Fruit fly (Drosophila melanogaster) whole organism, embryonic: ENCODE measurements around the gene CG17362.

Source experiments
- Abd-B ChIP-seq: fragments of 200-800 bp; sonication (Bioruptor generic); optimal IDR thresholded peaks from 2 replicates; lab custom pipeline; 2018; ENCODE audit warnings: missing biosample characterization, mild to moderate bottlenecking, missing genetic modification characterization, moderate library complexity
- Atf3 ChIP-seq: fragments of 200-800 bp; sonication (Bioruptor generic); optimal IDR thresholded peaks from 3 replicates; lab custom pipeline; 2016; ENCODE audit warnings: missing biosample characterization, missing genetic modification characterization
- Bdp1 ChIP-seq: fragments of 200-800 bp; sonication (Bioruptor generic); optimal IDR thresholded peaks from 3 replicates; lab custom pipeline; 2016; ENCODE audit warnings: missing biosample characterization, missing genetic modification characterization
- CG10366 ChIP-seq: fragments of 200-800 bp; sonication (Bioruptor generic); IDR thresholded peaks from 2 replicates; pipeline ENCODE4 v1.3.6; 2022; ENCODE audit warnings: missing biosample characterization, missing genetic modification characterization
- CG10431 ChIP-seq: fragments of 200-800 bp; sonication (Bioruptor generic); optimal IDR thresholded peaks from 3 replicates; lab custom pipeline; 2018; ENCODE audit warnings: missing biosample characterization, mild to moderate bottlenecking, missing genetic modification characterization
- CG11398 ChIP-seq: fragments of 200-800 bp; sonication (Bioruptor generic); optimal IDR thresholded peaks from 2 replicates; lab custom pipeline; 2016; ENCODE audit warnings: missing biosample characterization, missing genetic modification characterization
- CG11504 ChIP-seq: fragments of 200-800 bp; sonication (Bioruptor generic); optimal IDR thresholded peaks from 3 replicates; lab custom pipeline; 2019; ENCODE audit warnings: missing biosample characterization, mild to moderate bottlenecking, missing genetic modification characterization, moderate library complexity
- CG14050 ChIP-seq: fragments of 200-800 bp; sonication (Bioruptor generic); IDR thresholded peaks from 3 replicates; pipeline ENCODE4 v1.3.6; 2022; ENCODE audit warnings: missing biosample characterization, missing genetic modification characterization
- CG15601 ChIP-seq: fragments of 200-800 bp; sonication (Bioruptor generic); optimal IDR thresholded peaks from 3 replicates; lab custom pipeline; 2019; ENCODE audit warnings: missing biosample characterization, mild to moderate bottlenecking, missing genetic modification characterization, moderate library complexity
- CG1603 ChIP-seq: fragments of 200-800 bp; sonication (Bioruptor generic); optimal IDR thresholded peaks from 2 replicates; lab custom pipeline; 2019; ENCODE audit warnings: missing biosample characterization, mild to moderate bottlenecking, missing genetic modification characterization, moderate library complexity
- CG16813 ChIP-seq: fragments of 200-800 bp; sonication (Bioruptor generic); IDR thresholded peaks from 3 replicates; pipeline ENCODE4 v1.3.6; 2022; ENCODE audit warnings: missing biosample characterization, missing genetic modification characterization; ENCODE audit not compliant: partially characterized antibody
- CG17568 ChIP-seq: fragments of 200-800 bp; sonication (Bioruptor generic); optimal IDR thresholded peaks from 2 replicates; lab custom pipeline; 2018; ENCODE audit warnings: missing biosample characterization, mild to moderate bottlenecking, missing genetic modification characterization, moderate library complexity
- CG1832 ChIP-seq: fragments of 200-800 bp; sonication (Bioruptor generic); optimal IDR thresholded peaks from 2 replicates; lab custom pipeline; 2017; ENCODE audit warnings: missing biosample characterization, mild to moderate bottlenecking, missing genetic modification characterization, inconsistent platforms
- CG18764 ChIP-seq: fragments of 200-800 bp; sonication (Bioruptor generic); optimal IDR thresholded peaks from 3 replicates; lab custom pipeline; 2016; ENCODE audit warnings: missing biosample characterization, missing genetic modification characterization
- CG30020 ChIP-seq: fragments of 200-800 bp; optimal IDR thresholded peaks from 2 replicates; lab custom pipeline; 2019; ENCODE audit warnings: missing biosample characterization, mild to moderate bottlenecking, missing genetic modification characterization, moderate library complexity
- CG42726 ChIP-seq: fragments of 200-800 bp; sonication (Bioruptor generic); IDR thresholded peaks from 2 replicates; pipeline ENCODE4 v1.3.6; 2022; ENCODE audit warnings: missing biosample characterization, missing genetic modification characterization; ENCODE audit not compliant: partially characterized antibody
- CG4328 ChIP-seq: fragments of 200-800 bp; sonication (Bioruptor generic); optimal IDR thresholded peaks from 3 replicates; lab custom pipeline; 2017; ENCODE audit warnings: missing biosample characterization, missing genetic modification reagents, missing genetic modification characterization
- CG4617 ChIP-seq: fragments of 200-800 bp; sonication (Bioruptor generic); optimal IDR thresholded peaks from 3 replicates; lab custom pipeline; 2016; ENCODE audit warnings: missing biosample characterization, missing genetic modification characterization, borderline replicate concordance
- CG5180 ChIP-seq: fragments of 200-800 bp; sonication (Bioruptor generic); optimal IDR thresholded peaks from 3 replicates; lab custom pipeline; 2017; ENCODE audit warnings: missing biosample characterization, missing genetic modification characterization, mild to moderate bottlenecking, moderate library complexity, missing genetic modification reagents
- CG7786 ChIP-seq: fragments of 200-800 bp; sonication (Bioruptor generic); optimal IDR thresholded peaks from 2 replicates; lab custom pipeline; 2016; ENCODE audit warnings: missing biosample characterization, missing genetic modification characterization
- CG9817 ChIP-seq: fragments of 200-800 bp; sonication (Bioruptor generic); optimal IDR thresholded peaks from 2 replicates; lab custom pipeline; 2018; ENCODE audit warnings: missing biosample characterization, mild to moderate bottlenecking, missing genetic modification characterization, moderate library complexity
- Doc2 ChIP-seq: fragments of 200-800 bp; sonication (Bioruptor generic); IDR thresholded peaks from 2 replicates; pipeline ENCODE4 v1.3.6; 2022; ENCODE audit warnings: missing biosample characterization, missing genetic modification characterization
- ERR ChIP-seq: fragments of 200-800 bp; sonication (Bioruptor generic); optimal IDR thresholded peaks from 2 replicates; lab custom pipeline; 2016; ENCODE audit warnings: missing biosample characterization, missing genetic modification characterization
- HHEX ChIP-seq: fragments of 200-800 bp; sonication (Bioruptor generic); optimal IDR thresholded peaks from 3 replicates; lab custom pipeline; 2017; ENCODE audit warnings: missing biosample characterization, mild to moderate bottlenecking, missing genetic modification characterization, missing genetic modification reagents
- HmgD ChIP-seq: fragments of 200-800 bp; sonication (Bioruptor generic); optimal IDR thresholded peaks from 3 replicates; lab custom pipeline; 2016; ENCODE audit warnings: missing biosample characterization, missing genetic modification characterization
- Kr ChIP-seq: fragments of 200-800 bp; sonication (Bioruptor generic); optimal IDR thresholded peaks from 2 replicates; lab custom pipeline; 2017; ENCODE audit warnings: missing biosample characterization, mild to moderate bottlenecking, missing genetic modification characterization
- NFAT ChIP-seq: fragments of 200-800 bp; sonication (Bioruptor generic); IDR thresholded peaks from 2 replicates; pipeline ENCODE4 v1.3.6; 2022; ENCODE audit warnings: missing biosample characterization, missing genetic modification characterization
- Oli ChIP-seq: fragments of 200-800 bp; sonication (Bioruptor generic); optimal IDR thresholded peaks from 2 replicates; lab custom pipeline; 2018; ENCODE audit warnings: missing biosample characterization, mild to moderate bottlenecking, missing genetic modification characterization, moderate library complexity
- PHDP ChIP-seq: fragments of 200-800 bp; sonication (Bioruptor generic); optimal IDR thresholded peaks from 3 replicates; lab custom pipeline; 2018; ENCODE audit warnings: missing biosample characterization, mild to moderate bottlenecking, missing genetic modification characterization, moderate library complexity
- Poxn ChIP-seq: fragments of 200-800 bp; sonication (Bioruptor generic); IDR thresholded peaks from 2 replicates; pipeline ENCODE4 v1.3.6; 2022; ENCODE audit warnings: missing biosample characterization, missing genetic modification characterization
- Side ChIP-seq: fragments of 200-800 bp; sonication (Bioruptor generic); optimal IDR thresholded peaks from 2 replicates; lab custom pipeline; 2016; ENCODE audit warnings: missing biosample characterization, missing genetic modification characterization
- Six4 ChIP-seq: fragments of 200-800 bp; sonication (Bioruptor generic); optimal IDR thresholded peaks from 2 replicates; lab custom pipeline; 2016; ENCODE audit warnings: missing biosample characterization, missing genetic modification characterization
- Ssrp ChIP-seq: fragments of 200-800 bp; sonication (Bioruptor generic); optimal IDR thresholded peaks from 2 replicates; lab custom pipeline; 2018; ENCODE audit warnings: missing biosample characterization, mild to moderate bottlenecking, missing genetic modification characterization, moderate library complexity
- aop ChIP-seq: fragments of 200-800 bp; sonication (Bioruptor generic); IDR thresholded peaks from 2 replicates; pipeline ENCODE4 v1.3.6; 2022; ENCODE audit warnings: missing biosample characterization, missing genetic modification characterization
- bowl ChIP-seq: fragments of 200-800 bp; sonication (Bioruptor generic); IDR thresholded peaks from 2 replicates; pipeline ENCODE4 v1.3.6; 2022; ENCODE audit warnings: missing biosample characterization, missing genetic modification characterization
- fu2 ChIP-seq: fragments of 200-800 bp; sonication (Bioruptor generic); optimal IDR thresholded peaks from 2 replicates; lab custom pipeline; 2016; ENCODE audit warnings: missing biosample characterization, missing genetic modification characterization
- ken ChIP-seq: fragments of 200-800 bp; sonication (Bioruptor generic); IDR thresholded peaks from 3 replicates; pipeline ENCODE4 v1.3.6; 2022; ENCODE audit warnings: missing biosample characterization, missing genetic modification characterization
- lilli ChIP-seq: fragments of 200-800 bp; sonication (Bioruptor generic); optimal IDR thresholded peaks from 3 replicates; lab custom pipeline; 2016; ENCODE audit warnings: missing biosample characterization, missing genetic modification characterization
- odd ChIP-seq: fragments of 200-800 bp; sonication (Bioruptor generic); optimal IDR thresholded peaks from 2 replicates; lab custom pipeline; 2017; ENCODE audit warnings: missing biosample characterization, mild to moderate bottlenecking, missing genetic modification characterization
- ranshi ChIP-seq: fragments of 200-800 bp; sonication (Bioruptor generic); IDR thresholded peaks from 2 replicates; pipeline ENCODE4 v1.3.6; 2022; ENCODE audit warnings: missing biosample characterization, missing genetic modification characterization
- scrt ChIP-seq: fragments of 200-800 bp; sonication (Bioruptor generic); optimal IDR thresholded peaks from 2 replicates; lab custom pipeline; 2018; ENCODE audit warnings: missing biosample characterization, mild to moderate bottlenecking, missing genetic modification characterization, moderate library complexity
- sd ChIP-seq: fragments of 200-800 bp; sonication (Bioruptor generic); optimal IDR thresholded peaks from 3 replicates; lab custom pipeline; 2018; ENCODE audit warnings: missing biosample characterization, mild to moderate bottlenecking, missing genetic modification characterization, moderate library complexity
- ssp ChIP-seq: fragments of 200-800 bp; sonication (Bioruptor generic); IDR thresholded peaks from 2 replicates; pipeline ENCODE4 v1.3.6; 2022; ENCODE audit warnings: missing biosample characterization, missing genetic modification characterization
- stwl ChIP-seq: fragments of 200-800 bp; sonication (Bioruptor generic); optimal IDR thresholded peaks from 3 replicates; lab custom pipeline; 2018; ENCODE audit warnings: missing biosample characterization, mild to moderate bottlenecking, missing genetic modification characterization, moderate library complexity
- tll ChIP-seq, 2 experiments: fragments of 200-800 bp in 1 of 2; fragments of >200 bp in 1 of 2; sonication (Bioruptor generic) in 1 of 2; optimal IDR thresholded peaks; 2 replicates each; lab custom pipeline; 2017 to 2019; ENCODE audit warnings: missing biosample characterization in 2 of 2, missing genetic modification characterization in 2 of 2, mild to moderate bottlenecking in 1 of 2, moderate library complexity in 1 of 2
- wor ChIP-seq: fragments of 200-800 bp; sonication (Bioruptor generic); IDR thresholded peaks from 2 replicates; pipeline ENCODE4 v1.3.6; 2022; ENCODE audit warnings: missing biosample characterization, missing genetic modification characterization

CG17362 gene

dm6 chr3L:13952484-13953048, 33.9 kb upstream of the CG17362 start (continued):
- TF ChIP-seq sd (tag; lab: Kevin White, UChicago), result peak; percentile 1

dm6 chr3L:13956667-13957066, 29.8 kb upstream of the CG17362 start:
- no peak for TF ChIP-seq Ssrp
- TF ChIP-seq CG11504 (tag; lab: Kevin White, UChicago), result peak; percentile 90

- peak; percentile 35 for TF ChIP-seq wor (GFP tag; lab: Robert Waterston, UW)
- no peak for TF ChIP-seq Poxn
- peak; percentile 22 for TF ChIP-seq Atf3
- no peak for TF ChIP-seq CG16813 (GFP tag; lab: Robert Waterston, UW)
- TF ChIP-seq CG17568 (GFP tag; lab: Kevin White, UChicago), result no peak
- TF ChIP-seq fu2 (GFP tag; lab: Kevin White, UChicago), result no peak
- peak; percentile 57 for TF ChIP-seq HHEX
- no peak for TF ChIP-seq Side
- peak; percentile 29 for TF ChIP-seq CG9817
- no peak; the same call in 2 of the 3 replicates for TF ChIP-seq CG14050 (GFP tag; lab: Robert Waterston, UW)
- peak; percentile 6 for TF ChIP-seq scrt (GFP tag; lab: Kevin White, UChicago)
- no peak for TF ChIP-seq aop
- TF ChIP-seq Doc2 (GFP tag; lab: Robert Waterston, UW), result no peak
- TF ChIP-seq tll (GFP tag; optimal IDR thresholded peaks at IDR 0.05; lab: Kevin White, UChicago), result no peak
- TF ChIP-seq CG42726 (GFP tag; lab: Robert Waterston, UW), result no peak
- TF ChIP-seq Kr (GFP tag; lab: Kevin White, UChicago), result no peak
- TF ChIP-seq ranshi, result peak; percentile 41; the same call in 1 of the 2 replicates
- TF ChIP-seq CG4617 (GFP tag; lab: Kevin White, UChicago), result peak; percentile 10
- peak; percentile 46 for TF ChIP-seq CG7786 (GFP tag; lab: Kevin White, UChicago)
- no peak for TF ChIP-seq CG11398 (GFP tag; lab: Kevin White, UChicago)
- TF ChIP-seq CG1603 (tag; lab: Kevin White, UChicago), result peak; percentile 3
- TF ChIP-seq stwl (tag; lab: Kevin White, UChicago), result no peak
- peak; percentile 65 for TF ChIP-seq CG15601 (tag; lab: Kevin White, UChicago)
- TF ChIP-seq CG10366 (GFP tag; lab: Robert Waterston, UW), result peak; percentile 51
- peak; percentile 65 for TF ChIP-seq Abd-B
- no peak for TF ChIP-seq bowl
- TF ChIP-seq Bdp1 (GFP tag; lab: Kevin White, UChicago), result no peak
- TF ChIP-seq CG18764 (GFP tag; lab: Kevin White, UChicago), result peak; percentile 32
- peak; percentile 74 for TF ChIP-seq PHDP (tag; lab: Kevin White, UChicago)
- TF ChIP-seq ssp (GFP tag; lab: Robert Waterston, UW), result 0 out of 2 replicates have a peak, but pooled peaks have one; percentile 29
- TF ChIP-seq CG4328 (GFP tag; lab: Kevin White, UChicago), result peak; percentile 44
- TF ChIP-seq NFAT, result 0 out of 2 replicates have a peak, but pooled peaks have one; percentile 28
- peak; percentile 83 for TF ChIP-seq Oli (tag; lab: Kevin White, UChicago)
- TF ChIP-seq HmgD (GFP tag; lab: Kevin White, UChicago), result no peak
- TF ChIP-seq ken (GFP tag; lab: Robert Waterston, UW), result no peak
- TF ChIP-seq CG30020 (tag; lab: Kevin White, UChicago), result peak; percentile 12
- TF ChIP-seq lilli (GFP tag; lab: Kevin White, UChicago), result peak; percentile 4
- TF ChIP-seq Six4, result peak; percentile 59
- no peak for TF ChIP-seq CG1832
- TF ChIP-seq ERR (GFP tag; lab: Kevin White, UChicago), result no peak
- TF ChIP-seq CG5180 (GFP tag; lab: Kevin White, UChicago), result peak; percentile 53
- no peak for TF ChIP-seq CG10431 (GFP tag; lab: Kevin White, UChicago)
- TF ChIP-seq odd (GFP tag; lab: Kevin White, UChicago), result peak; percentile 64
These were observed 29.2 kb upstream of the CG17362 start for dm6 chr3L:13957212-13957668.
